Worm (Caenorhabditis elegans) whole organism, L2 larva: ENCODE data around the gene C23F12.4.

Experiments used
- nhr-77 ChIP-seq: fragments of 150-350 bp; optimal IDR thresholded peaks from 2 replicates; lab custom pipeline; 2014; ENCODE audit warnings: missing biosample characterization, missing genetic modification characterization
- skn-1 ChIP-seq: sonication (generic microtip); optimal IDR thresholded peaks from 2 replicates; lab custom pipeline; 2017; ENCODE audit warnings: missing biosample characterization, missing genetic modification characterization
- unc-62 ChIP-seq: fragments of 150-350 bp; optimal IDR thresholded peaks from 2 replicates; lab custom pipeline; 2014; ENCODE audit warnings: missing biosample characterization, missing genetic modification reagents, missing genetic modification characterization

DNA sequence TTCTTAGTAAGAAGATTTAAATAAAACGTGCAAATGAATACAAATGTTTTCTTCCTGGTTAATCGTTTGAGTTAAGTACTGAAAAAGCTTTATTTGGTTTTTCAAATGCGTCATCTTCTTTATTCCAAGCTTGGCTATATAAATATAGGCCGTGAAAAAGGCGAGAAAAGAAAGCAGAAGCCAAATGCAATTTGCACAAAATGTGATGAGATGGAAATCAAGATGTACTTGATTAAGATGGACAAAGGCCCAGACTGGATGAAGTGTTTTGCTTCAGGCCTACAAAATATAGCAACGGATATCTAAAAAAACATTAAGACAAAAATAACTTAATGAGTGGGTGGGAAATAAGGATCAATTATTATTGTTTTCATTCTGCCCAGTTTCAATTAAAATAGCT lies 14.9 kb upstream of the C23F12.4 start:
- no peak for TF ChIP-seq nhr-77 (tag; lab: Kevin White, UChicago)
- TF ChIP-seq unc-62 (GFP tag; lab: Kevin White, UChicago) = no peak
- no peak for TF ChIP-seq skn-1 (tag; lab: Kevin White, UChicago)
